Worm (Caenorhabditis elegans): Measurements from ENCODE around the gene fbxa-29.
"Not testable (repeated sequence)": the region's sequence is repeated elsewhere in the genome, so short reads cannot be mapped to it uniquely, and the experiment has no call there.

Gene fbxa-29

ce11 chrIII:1279197-1279596, 5.7 kb upstream of the fbxa-29 start (continued):
- TF ChIP-seq sem-4 (tag; optimal IDR thresholded peaks at IDR 0.05) (no peak), nhr-25 (tag; optimal IDR thresholded peaks at IDR 0.05) (no peak), fos-1 (tag; optimal IDR thresholded peaks at IDR 0.05) (peak; percentile 97), gmeb-1 (tag; optimal IDR thresholded peaks at IDR 0.05) (peak; percentile 54), skn-1 (tag; optimal IDR thresholded peaks at IDR 0.05) (peak; percentile 82), mab-5 (tag; optimal IDR thresholded peaks at IDR 0.05) (no peak), zag-1 (tag; optimal IDR thresholded peaks at IDR 0.05) (no peak), egl-27 (tag; optimal IDR thresholded peaks at IDR 0.05) (no peak), unc-55 (GFP tag; optimal IDR thresholded peaks at IDR 0.05) (no peak), sma-3 (GFP tag; optimal IDR thresholded peaks at IDR 0.05) (peak; percentile 50), nhr-21 (tag; optimal IDR thresholded peaks at IDR 0.05) (no peak), R02D3.7 (tag; optimal IDR thresholded peaks at IDR 0.05) (no peak), ceh-82 (tag; optimal IDR thresholded peaks at IDR 0.05) (no peak)

ce11 chrIII:1275513-1275912, 2.0 kb upstream of the fbxa-29 start, which contains the start of gene fbxa-30:
TSS of gene fbxa-30 (minus strand) at chrIII:1275613.
- no peak for TF ChIP-seq aly-2 (tag; optimal IDR thresholded peaks at IDR 0.05)
- no peak for TF ChIP-seq sma-9 (GFP tag; optimal IDR thresholded peaks at IDR 0.05)
- no peak for TF ChIP-seq sma-9 (tag; optimal IDR thresholded peaks at IDR 0.05)

ce11 chrIII:1271378-1271926, 2.1 kb downstream of the fbxa-29 start, which contains the start of gene fbxa-31:
TSS of gene fbxa-31 (minus strand) at chrIII:1271428.
- TF ChIP-seq elt-1 (tag; optimal IDR thresholded peaks at IDR 0.05): no peak
- TF ChIP-seq fos-1 (tag; optimal IDR thresholded peaks at IDR 0.05): peak; percentile 75
- no peak for TF ChIP-seq mbf-1 (tag; optimal IDR thresholded peaks at IDR 0.05)
- TF ChIP-seq skn-1 (tag; optimal IDR thresholded peaks at IDR 0.05): no peak
- TF ChIP-seq nhr-6 (tag; optimal IDR thresholded peaks at IDR 0.05): no peak
- no peak for TF ChIP-seq dmd-4 (tag; optimal IDR thresholded peaks at IDR 0.05)
- TF ChIP-seq crh-2 (tag; optimal IDR thresholded peaks at IDR 0.05): peak; percentile 5
- TF ChIP-seq lin-39 (tag; optimal IDR thresholded peaks at IDR 0.05): no peak
- no peak for TF ChIP-seq ceh-16 (tag; optimal IDR thresholded peaks at IDR 0.05)
- no peak for TF ChIP-seq nhr-23 (tag; optimal IDR thresholded peaks at IDR 0.05)
- TF ChIP-seq Y55F3AM.14 (GFP tag; optimal IDR thresholded peaks at IDR 0.05): no peak

- no peak for TF ChIP-seq mab-5 (tag; optimal IDR thresholded peaks at IDR 0.05)
- TF ChIP-seq skn-1 (tag; optimal IDR thresholded peaks at IDR 0.05): no peak
- TF ChIP-seq nhr-25 (tag; optimal IDR thresholded peaks at IDR 0.05): no peak
- TF ChIP-seq ama-1 (optimal IDR thresholded peaks at IDR 0.05): no peak
- TF ChIP-seq elt-1 (tag; optimal IDR thresholded peaks at IDR 0.05): no peak
- TF ChIP-seq nhr-129 (tag; optimal IDR thresholded peaks at IDR 0.05): no peak
- no peak for TF ChIP-seq sem-4 (tag; optimal IDR thresholded peaks at IDR 0.05)
- TF ChIP-seq crh-2 (tag; optimal IDR thresholded peaks at IDR 0.05): no peak
- TF ChIP-seq lin-13 (GFP tag; optimal IDR thresholded peaks at IDR 0.05): no peak
- no peak for TF ChIP-seq unc-55 (GFP tag; optimal IDR thresholded peaks at IDR 0.05)
- TF ChIP-seq ceh-16 (tag; optimal IDR thresholded peaks at IDR 0.05): no peak
- TF ChIP-seq nhr-6 (tag; optimal IDR thresholded peaks at IDR 0.05): no peak
- no peak for TF ChIP-seq lsy-2 (tag; optimal IDR thresholded peaks at IDR 0.05)
- TF ChIP-seq R02D3.7 (tag; optimal IDR thresholded peaks at IDR 0.05): no peak
- no peak for TF ChIP-seq gmeb-1 (tag; optimal IDR thresholded peaks at IDR 0.05)
- TF ChIP-seq snpc-4 (tag; optimal IDR thresholded peaks at IDR 0.05): no peak
These were observed 4.3 kb downstream of the fbxa-29 start, which contains the start of gene fbxa-32 for ce11 chrIII:1269156-1269555. TSS of gene fbxa-32 (minus strand) at chrIII:1269256.

ce11 chrIII:1266799-1267198, 6.7 kb downstream of the fbxa-29 start, which contains the start of gene fbxa-151:
TSS of gene fbxa-151 (minus strand) at chrIII:1266899.
- TF ChIP-seq mdl-1 (tag; optimal IDR thresholded peaks at IDR 0.05); sma-9 (GFP tag; optimal IDR thresholded peaks at IDR 0.05); sma-9 (tag; optimal IDR thresholded peaks at IDR 0.05); nhr-10 (tag; optimal IDR thresholded peaks at IDR 0.05): not testable (repeated sequence)

- TF ChIP-seq sem-4, lin-11, F13H6.1 (tag; optimal IDR thresholded peaks at IDR 0.05): not testable (repeated sequence)
These were observed 9.8 kb downstream of the fbxa-29 start, which contains the start of gene srz-9 for ce11 chrIII:1263692-1264091. TSS of gene srz-9 (plus strand) at chrIII:1263992.

Measured in whole organism, L2 larva.